Worm (Caenorhabditis elegans) whole organism, midembryonic: ENCODE data around the gene col-163.

Source experiments
- T22C8.4 ChIP-seq: fragments of 200-800 bp; sonication (Bioruptor generic); IDR thresholded peaks from 2 replicates; pipeline ENCODE4 v1.3.6; 2022; ENCODE audit warnings: missing genetic modification characterization, missing compliant biosample characterization
- flt-1 ChIP-seq: fragments of 200-800 bp; sonication (Bioruptor generic); IDR thresholded peaks from 2 replicates; pipeline ENCODE4 v1.3.6; 2022; ENCODE audit warnings: missing genetic modification characterization, missing compliant biosample characterization
- med-1 ChIP-seq: sonication (generic microtip); optimal IDR thresholded peaks from 2 replicates; lab custom pipeline; 2017; ENCODE audit warnings: missing genetic modification characterization, mild to moderate bottlenecking, missing compliant biosample characterization, antibody characterized with exemption, missing genetic modification reagents; ENCODE audit not compliant: insufficient read depth
- tab-1 ChIP-seq: fragments of 200-800 bp; sonication (Bioruptor generic); IDR thresholded peaks from 2 replicates; pipeline ENCODE4 v1.3.6; 2022; ENCODE audit warnings: missing genetic modification characterization, missing compliant biosample characterization

ce11 chrV:20551096-20551495 lies 48.8 kb upstream of the col-163 start, which contains the start of gene Y38H6C.20:
- TF ChIP-seq T22C8.4 (GFP tag; lab: Robert Waterston, UW) (no peak), tab-1 (GFP tag; lab: Robert Waterston, UW) (no peak), med-1 (no peak), flt-1 (GFP tag; lab: Robert Waterston, UW) (no peak)
